Fruit fly (Drosophila melanogaster) S2 (cell line): ENCODE data around the gene CG43446.

Experiments
- CG8478 ChIP-seq: fragments of >200 bp; optimal IDR thresholded peaks from 2 replicates; lab custom pipeline; 2018
- CTCF ChIP-seq, 2 experiments: fragments of >200 bp; optimal IDR thresholded peaks; 2 replicates each; lab custom pipeline; 2018

- TF ChIP-seq CG8478 (no peak), CTCF (optimal IDR thresholded peaks at IDR 0.05; lab: Kevin White, UChicago) (no peak)
Measured at dm6 chr3R:21015636-21016035, 27.9 kb upstream of the CG43446 start, which contains the start of gene CG5697.
